Worm (Caenorhabditis elegans) whole organism, L4 larva: Measurements from ENCODE around the gene C44H4.4.

Source experiments
- F10B5.3 ChIP-seq: sonication (generic microtip); optimal IDR thresholded peaks from 2 replicates; lab custom pipeline; 2016; ENCODE audit warnings: mild to moderate bottlenecking, missing genetic modification characterization, missing compliant biosample characterization
- F44E2.7 ChIP-seq: fragments of 200-800 bp; sonication (Bioruptor generic); IDR thresholded peaks from 2 replicates; pipeline ENCODE4 v2.1.2; 2022; ENCODE audit warnings: missing genetic modification characterization, missing compliant biosample characterization
- F49E8.2 ChIP-seq: sonication (generic microtip); optimal IDR thresholded peaks from 2 replicates; lab custom pipeline; 2016; ENCODE audit warnings: missing compliant biosample characterization, mild to moderate bottlenecking, missing genetic modification characterization, borderline replicate concordance
- Y75B8A.6 ChIP-seq: fragments of 200-800 bp; sonication (Bioruptor generic); IDR thresholded peaks from 2 replicates; pipeline ENCODE4 v1.3.6; 2022; ENCODE audit warnings: missing genetic modification reagents, missing genetic modification characterization, missing compliant biosample characterization
- aha-1 ChIP-seq: fragments of 150-350 bp; peaks from one replicate; lab custom pipeline; 2014; ENCODE audit warnings: missing biosample characterization, missing genetic modification characterization
- ceh-20 ChIP-seq: fragments of 200-800 bp; sonication (Bioruptor generic); IDR thresholded peaks from 2 replicates; pipeline ENCODE4 v1.3.6; 2022; ENCODE audit warnings: missing genetic modification reagents, missing genetic modification characterization, missing compliant biosample characterization
- ceh-28 ChIP-seq: fragments of 150-350 bp; optimal IDR thresholded peaks from 2 replicates; lab custom pipeline; 2014; ENCODE audit warnings: missing biosample characterization, missing genetic modification reagents, missing genetic modification characterization
- ceh-62 ChIP-seq: sonication (generic microtip); optimal IDR thresholded peaks from 2 replicates; lab custom pipeline; 2017; ENCODE audit warnings: missing biosample characterization, missing genetic modification characterization
- ctbp-1 ChIP-seq: fragments of 200-800 bp; sonication (Bioruptor generic); IDR thresholded peaks from 2 replicates; pipeline ENCODE4 v1.3.6; 2022; ENCODE audit warnings: missing genetic modification reagents, missing genetic modification characterization, missing compliant biosample characterization
- daf-16 ChIP-seq, 3 experiments: sonication (generic microtip); optimal IDR thresholded peaks; 2 replicates each; lab custom pipeline; 2016 to 2017; ENCODE audit warnings: missing genetic modification characterization in 3 of 3, missing genetic modification reagents in 3 of 3, mild to moderate bottlenecking in 2 of 3, missing compliant biosample characterization in 2 of 3, missing biosample characterization in 1 of 3, moderate library complexity in 1 of 3
- duxl-1 ChIP-seq: sonication (generic microtip); optimal IDR thresholded peaks from 2 replicates; lab custom pipeline; 2016; ENCODE audit warnings: mild to moderate bottlenecking, missing genetic modification characterization, moderate library complexity, missing compliant biosample characterization; ENCODE audit not compliant: poor library complexity
- dve-1 ChIP-seq: sonication (generic microtip); optimal IDR thresholded peaks from 2 replicates; lab custom pipeline; 2017; ENCODE audit warnings: antibody characterized with exemption, mild to moderate bottlenecking, missing genetic modification characterization, missing compliant biosample characterization; ENCODE audit not compliant: insufficient read depth
- fkh-10 ChIP-seq: fragments of 150-350 bp; optimal IDR thresholded peaks from 2 replicates; lab custom pipeline; 2014; ENCODE audit warnings: missing biosample characterization, missing genetic modification reagents, missing genetic modification characterization
- gei-8 ChIP-seq: fragments of 200-800 bp; sonication (Bioruptor generic); optimal IDR thresholded peaks from 2 replicates; lab custom pipeline; 2018; ENCODE audit warnings: mild to moderate bottlenecking, missing genetic modification characterization, missing compliant biosample characterization
- lin-38 ChIP-seq: fragments of 200-800 bp; sonication (Bioruptor generic); IDR thresholded peaks from 2 replicates; pipeline ENCODE4 v1.3.6; 2022; ENCODE audit warnings: missing genetic modification reagents, missing genetic modification characterization, missing compliant biosample characterization
- lsy-2 ChIP-seq, 2 experiments: fragments of 150-350 bp in 1 of 2; sonication (generic microtip) in 1 of 2; optimal IDR thresholded peaks; 2 replicates each; lab custom pipeline; 2014 to 2017; ENCODE audit warnings: missing biosample characterization in 2 of 2, missing genetic modification characterization in 2 of 2
- mdl-1 ChIP-seq, 2 experiments: fragments of 150-350 bp in 1 of 2; sonication (generic microtip) in 1 of 2; optimal IDR thresholded peaks; 2 replicates each; lab custom pipeline; 2014 to 2017; ENCODE audit warnings: missing biosample characterization in 2 of 2, missing genetic modification characterization in 2 of 2
- mes-2 ChIP-seq: sonication (generic microtip); optimal IDR thresholded peaks from 2 replicates; lab custom pipeline; 2016; ENCODE audit warnings: missing genotype, mild to moderate bottlenecking, missing genetic modification characterization, missing compliant biosample characterization; ENCODE audit not compliant: poor library complexity, severe bottlenecking
- mxl-3 ChIP-seq: fragments of 200-800 bp; sonication (Bioruptor generic); optimal IDR thresholded peaks from 2 replicates; lab custom pipeline; 2018; ENCODE audit warnings: mild to moderate bottlenecking, missing genetic modification characterization, missing compliant biosample characterization
- nhr-237 ChIP-seq: sonication (generic microtip); optimal IDR thresholded peaks from 2 replicates; lab custom pipeline; 2017; ENCODE audit warnings: missing biosample characterization, missing genetic modification characterization
- nhr-28 ChIP-seq: fragments of 150-350 bp; optimal IDR thresholded peaks from 2 replicates; lab custom pipeline; 2014; ENCODE audit warnings: missing biosample characterization, missing genetic modification characterization
- nhr-42 ChIP-seq: fragments of 200-800 bp; sonication (Bioruptor generic); IDR thresholded peaks from 2 replicates; pipeline ENCODE4 v1.3.6; 2022; ENCODE audit warnings: missing genetic modification characterization, missing compliant biosample characterization
- nhr-76 ChIP-seq: fragments of 150-350 bp; optimal IDR thresholded peaks from 2 replicates; lab custom pipeline; 2014; ENCODE audit warnings: missing biosample characterization, missing genetic modification characterization
- nhr-77 ChIP-seq: fragments of 150-350 bp; optimal IDR thresholded peaks from 2 replicates; lab custom pipeline; 2014; ENCODE audit warnings: missing biosample characterization, missing genetic modification characterization
- pha-4 ChIP-seq, 2 experiments: fragments of 150-350 bp in 1 of 2; fragments of 200-800 bp in 1 of 2; sonication (Bioruptor generic) in 1 of 2; IDR thresholded peaks in 1 of 2; optimal IDR thresholded peaks in 1 of 2; 2 replicates each; pipeline versions ENCODE4 v1.3.6 to Lab custom; 2014 to 2022; ENCODE audit warnings: missing genetic modification characterization in 2 of 2, missing genetic modification reagents in 2 of 2, missing biosample characterization in 1 of 2, missing compliant biosample characterization in 1 of 2
- php-3 ChIP-seq: fragments of 200-800 bp; sonication (Bioruptor generic); IDR thresholded peaks from 2 replicates; pipeline ENCODE4 v1.3.6; 2022; ENCODE audit warnings: missing genetic modification reagents, missing genetic modification characterization, missing compliant biosample characterization
- pqm-1 ChIP-seq: sonication (generic microtip); optimal IDR thresholded peaks from 2 replicates; lab custom pipeline; 2017; ENCODE audit warnings: missing biosample characterization, missing genetic modification characterization
- sdz-12 ChIP-seq: fragments of 200-800 bp; sonication (Bioruptor generic); optimal IDR thresholded peaks from 2 replicates; lab custom pipeline; 2018; ENCODE audit warnings: mild to moderate bottlenecking, missing genetic modification characterization, missing compliant biosample characterization
- snpc-1.2 ChIP-seq: fragments of 200-800 bp; sonication (Bioruptor generic); IDR thresholded peaks from 2 replicates; pipeline ENCODE4 v1.3.6; 2022; ENCODE audit warnings: missing genetic modification reagents, missing genetic modification characterization, missing compliant biosample characterization
- snpc-4 ChIP-seq: fragments of 150-350 bp; optimal IDR thresholded peaks from 2 replicates; lab custom pipeline; 2014; ENCODE audit warnings: missing biosample characterization, missing genetic modification characterization
- tag-97 ChIP-seq: fragments of 200-800 bp; sonication (Bioruptor generic); IDR thresholded peaks from 2 replicates; pipeline ENCODE4 v1.3.6; 2022; ENCODE audit warnings: missing genetic modification characterization, missing compliant biosample characterization
- unc-130 ChIP-seq: sonication (generic microtip); optimal IDR thresholded peaks from 2 replicates; lab custom pipeline; 2016; ENCODE audit warnings: missing genetic modification reagents, missing genetic modification characterization, missing compliant biosample characterization
- unc-62 ChIP-seq, 3 experiments: fragments of 150-350 bp in 1 of 3; sonication (generic microtip); optimal IDR thresholded peaks in 2 of 3; peaks in 1 of 3; 1 replicate in 1 of 3; 2 replicates in 2 of 3; lab custom pipeline; 2014 to 2017; ENCODE audit warnings: missing biosample characterization in 3 of 3, missing genetic modification characterization in 3 of 3, missing genetic modification reagents in 3 of 3, missing genotype in 1 of 3
- vab-7 ChIP-seq: fragments of 200-800 bp; sonication (Bioruptor generic); IDR thresholded peaks from 2 replicates; pipeline ENCODE4 v1.3.6; 2022; ENCODE audit warnings: missing genetic modification reagents, missing genetic modification characterization, missing compliant biosample characterization
- zag-1 ChIP-seq: fragments of 150-350 bp; optimal IDR thresholded peaks from 2 replicates; lab custom pipeline; 2014; ENCODE audit warnings: missing biosample characterization, missing genetic modification characterization
- zfp-2 ChIP-seq: sonication (generic microtip); optimal IDR thresholded peaks from 2 replicates; lab custom pipeline; 2016; ENCODE audit warnings: mild to moderate bottlenecking, missing genetic modification characterization, missing compliant biosample characterization
- zfp-3 ChIP-seq: fragments of 200-800 bp; sonication (Bioruptor generic); conservative IDR thresholded peaks from 2 replicates; pipeline ENCODE4 v1.3.6; 2022; ENCODE audit warnings: missing genetic modification reagents, missing genetic modification characterization, missing compliant biosample characterization
- ztf-11 ChIP-seq: fragments of 150-350 bp; optimal IDR thresholded peaks from 2 replicates; lab custom pipeline; 2014; ENCODE audit warnings: missing biosample characterization, missing genetic modification characterization

Gene C44H4.4

DNA sequence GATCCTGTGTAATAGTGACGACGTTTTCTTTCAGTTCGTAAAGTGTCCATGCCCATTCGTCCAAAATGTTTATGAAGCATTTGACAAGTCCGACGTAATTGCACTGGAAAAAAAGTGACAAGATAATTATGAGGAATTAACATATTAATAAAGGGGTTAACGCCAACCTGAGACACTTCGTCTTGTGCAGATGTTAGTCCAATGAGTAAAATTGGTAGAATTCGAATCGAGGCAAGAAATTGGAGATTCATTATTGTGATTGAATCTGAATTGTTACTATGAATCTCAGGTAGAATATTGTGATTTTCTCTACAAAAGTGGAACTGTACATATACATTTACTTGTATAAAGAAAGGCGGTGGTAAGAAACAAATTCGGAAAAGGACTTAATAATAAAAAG, 47.3 kb upstream of the C44H4.4 start, which contains the start of gene F54E4.3:
TSS of gene F54E4.3 (minus strand) at position 265 of the 400 bp plus-strand sequence.
- no peak for TF ChIP-seq nhr-77 (tag; lab: Kevin White, UChicago)
- peak in 1 of 2 experiments; percentile 95 for TF ChIP-seq unc-62 (GFP tag; optimal IDR thresholded peaks at IDR 0.05 in 1 of 2; lab: Kevin White, UChicago)
- no peak for TF ChIP-seq unc-62 (tag; optimal IDR thresholded peaks at IDR 0.05; lab: Kevin White, UChicago)
- no peak for TF ChIP-seq lin-38 (GFP tag; lab: Robert Waterston, UW)
- no peak for TF ChIP-seq unc-130 (GFP tag; lab: Kevin White, UChicago)

DNA sequence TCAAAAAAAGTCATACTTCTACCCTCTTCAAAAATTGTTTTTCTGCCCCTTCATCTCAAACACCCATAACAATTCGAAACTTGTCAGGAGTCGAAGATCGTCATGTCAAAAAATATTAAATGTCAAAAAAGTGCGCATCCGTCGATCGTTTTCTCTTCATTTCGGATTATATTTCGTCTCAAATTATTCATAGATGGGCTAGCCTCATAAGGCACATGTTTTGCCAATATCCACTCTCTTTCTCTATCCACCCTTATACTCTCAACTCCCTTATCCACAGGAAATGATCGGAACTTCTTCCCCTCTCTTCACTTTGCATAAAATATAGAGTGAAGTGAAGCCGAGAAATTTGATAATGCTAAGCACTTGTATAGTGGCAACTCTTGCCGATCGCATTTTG, 44.8 kb upstream of the C44H4.4 start:
- TF ChIP-seq unc-62 (GFP tag; optimal IDR thresholded peaks at IDR 0.05 in 1 of 2; lab: Kevin White, UChicago) (peak in 1 of 2 experiments; percentile 98), unc-62 (tag; optimal IDR thresholded peaks at IDR 0.05; lab: Kevin White, UChicago) (no peak), zag-1 (tag; lab: Kevin White, UChicago) (no peak), ceh-62 (tag; lab: Kevin White, UChicago) (no peak), fkh-10 (peak; percentile 27)

DNA sequence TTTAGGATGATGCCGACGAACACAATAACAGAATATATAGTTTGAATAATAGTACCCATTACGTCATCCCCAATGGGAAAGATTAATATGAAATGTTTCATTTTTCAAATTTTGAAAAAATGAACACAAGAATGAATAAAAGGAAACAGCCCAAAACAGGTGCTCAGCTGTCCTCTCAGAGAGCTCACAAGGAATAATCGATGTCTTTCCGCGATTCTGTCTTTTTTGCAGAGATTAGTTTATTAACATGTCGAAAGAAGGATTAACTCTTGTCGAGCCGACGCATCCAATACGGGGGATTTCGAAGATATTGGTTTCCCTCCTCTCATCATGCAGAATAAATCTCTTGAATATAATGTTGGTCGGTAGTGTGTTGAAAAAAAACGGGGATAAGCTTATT, 39.9 kb upstream of the C44H4.4 start, which contains the start of gene F54E4.2:
TSS of gene F54E4.2 (minus strand) at position 101 of the 400 bp plus-strand sequence.
- no peak for TF ChIP-seq F49E8.2
- TF ChIP-seq ctbp-1 (GFP tag; lab: Robert Waterston, UW): no peak
- TF ChIP-seq unc-62 (GFP tag; optimal IDR thresholded peaks at IDR 0.05 in 1 of 2; lab: Kevin White, UChicago): peak in 1 of 2 experiments; percentile 51
- no peak for TF ChIP-seq unc-62 (tag; optimal IDR thresholded peaks at IDR 0.05; lab: Kevin White, UChicago)
- TF ChIP-seq tag-97: no peak

DNA sequence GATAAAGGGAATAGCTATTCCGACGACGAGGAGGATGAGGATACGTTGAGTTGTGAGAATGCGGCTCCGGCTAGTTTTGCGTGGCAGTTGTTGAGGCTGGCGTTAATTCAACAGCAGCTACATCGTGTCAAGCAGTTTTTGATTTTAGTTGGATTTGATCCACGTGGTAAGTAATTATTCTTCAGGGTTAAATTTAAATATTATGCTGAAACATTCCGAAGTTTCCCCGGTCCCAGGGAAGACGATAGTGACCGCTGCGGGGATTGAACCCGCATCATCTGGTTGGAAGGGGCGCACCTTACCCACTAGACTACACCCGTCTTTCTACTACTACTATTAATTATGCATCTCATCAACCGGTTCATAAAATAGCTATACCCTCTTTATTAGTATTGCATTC, 32.3 kb upstream of the C44H4.4 start:
- peak; percentile 52 for TF ChIP-seq aha-1 (tag; lab: Kevin White, UChicago)
- 0 out of 2 replicates have a peak, but pooled peaks have one; percentile 52 for TF ChIP-seq snpc-1.2 (GFP tag; lab: Robert Waterston, UW)
- TF ChIP-seq F44E2.7: no peak
- TF ChIP-seq vab-7: 0 out of 2 replicates have a peak, but pooled peaks have one; percentile 4

DNA sequence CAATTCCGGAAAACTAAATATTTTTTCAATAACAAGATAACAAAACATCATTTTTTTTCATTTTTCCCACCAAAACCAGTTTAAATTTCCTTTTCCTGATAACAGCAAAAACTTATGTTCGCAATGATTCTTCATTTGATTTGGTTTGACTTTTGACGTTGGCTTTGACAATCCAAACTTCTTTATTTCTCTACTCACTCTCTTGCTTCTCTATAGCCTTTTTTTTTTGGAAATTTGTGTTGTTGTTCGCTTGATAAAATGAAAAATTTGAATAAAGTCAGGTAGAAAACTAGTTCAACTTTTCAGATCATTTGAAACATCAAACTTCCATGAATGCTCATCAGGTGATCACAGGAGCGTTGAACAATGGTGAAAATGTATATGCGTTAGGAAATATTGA, 22.2 kb upstream of the C44H4.4 start, which contains the start of gene rbc-1:
TSS of gene rbc-1 (plus strand) at position 301 of the 400 bp plus-strand sequence.
- TF ChIP-seq zfp-3 (GFP tag; lab: Robert Waterston, UW): no peak
- no peak for TF ChIP-seq F10B5.3 (tag; lab: Kevin White, UChicago)
- no peak for TF ChIP-seq duxl-1
- TF ChIP-seq nhr-237: no peak
- TF ChIP-seq mdl-1 (tag; optimal IDR thresholded peaks at IDR 0.05; lab: Kevin White, UChicago): no peak
- no peak for TF ChIP-seq php-3 (GFP tag; lab: Robert Waterston, UW)
- no peak for TF ChIP-seq daf-16 (GFP tag; optimal IDR thresholded peaks at IDR 0.05; lab: Kevin White, UChicago)
- peak; percentile 6 for TF ChIP-seq daf-16 (tag; optimal IDR thresholded peaks at IDR 0.05; lab: Kevin White, UChicago)

DNA sequence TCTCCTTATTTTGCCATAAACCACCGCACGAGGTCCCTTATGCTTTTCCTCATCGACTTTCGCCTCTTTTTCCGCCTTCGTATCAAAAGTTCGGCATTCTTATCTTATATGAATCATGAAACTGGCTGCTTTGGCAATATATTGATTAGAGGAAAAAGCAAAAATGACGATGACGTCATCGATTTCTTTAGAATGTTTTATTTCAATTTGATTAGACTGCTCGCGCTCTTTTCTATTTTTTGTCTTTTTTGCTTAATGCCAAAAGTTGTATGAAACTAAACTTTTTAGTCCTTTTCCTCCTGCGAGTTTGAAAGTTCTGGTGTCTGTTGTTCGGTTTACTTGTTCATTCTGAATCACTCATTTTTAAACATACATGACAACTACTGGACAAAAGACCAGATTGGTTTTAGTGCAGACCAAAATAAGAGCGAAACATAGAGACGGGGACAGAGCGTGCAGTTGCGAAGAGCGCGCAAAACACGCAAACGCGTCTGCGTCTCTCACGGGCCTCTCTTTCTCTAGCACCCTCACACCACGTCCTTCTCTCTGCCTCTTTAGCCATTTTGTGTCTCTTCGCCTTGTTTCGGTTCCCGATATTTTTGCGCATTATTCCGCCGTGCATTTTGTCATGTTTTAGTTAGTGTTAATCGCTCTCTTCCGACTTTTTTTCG, 21.3 kb upstream of the C44H4.4 start:
- no peak for TF ChIP-seq zfp-2 (tag; lab: Kevin White, UChicago)
- TF ChIP-seq nhr-76 (tag; lab: Kevin White, UChicago): no peak
- TF ChIP-seq pha-4 (GFP tag; IDR thresholded peaks at IDR 0.05; lab: Robert Waterston, UW): no peak
- no peak for TF ChIP-seq pha-4 (tag; optimal IDR thresholded peaks at IDR 0.05; lab: Kevin White, UChicago)
- no peak for TF ChIP-seq gei-8 (GFP tag; lab: Kevin White, UChicago)
- no peak for TF ChIP-seq ztf-11 (tag; lab: Kevin White, UChicago)
- no peak for TF ChIP-seq sdz-12 (GFP tag; lab: Kevin White, UChicago)
- TF ChIP-seq nhr-28: peak; percentile 50
- TF ChIP-seq nhr-42 (GFP tag; lab: Robert Waterston, UW): no peak
- peak in 1 of 2 experiments; percentile 89 for TF ChIP-seq unc-62 (GFP tag; optimal IDR thresholded peaks at IDR 0.05 in 1 of 2; lab: Kevin White, UChicago)
- TF ChIP-seq unc-62 (tag; optimal IDR thresholded peaks at IDR 0.05; lab: Kevin White, UChicago): no peak
- peak in 1 of 2 experiments; percentile 0 for TF ChIP-seq lsy-2 (tag; optimal IDR thresholded peaks at IDR 0.05; lab: Kevin White, UChicago)
- TF ChIP-seq ceh-20 (GFP tag; lab: Robert Waterston, UW): no peak
- peak; percentile 30 for TF ChIP-seq mxl-3 (GFP tag; lab: Kevin White, UChicago)
- TF ChIP-seq snpc-4: no peak
- peak; percentile 25 for TF ChIP-seq pqm-1 (tag; lab: Kevin White, UChicago)
- no peak for TF ChIP-seq Y75B8A.6 (GFP tag; lab: Robert Waterston, UW)
- TF ChIP-seq ceh-28 (tag; lab: Kevin White, UChicago): no peak
- TF ChIP-seq mes-2 (tag; lab: Kevin White, UChicago): peak; percentile 57
- peak; percentile 4 for TF ChIP-seq dve-1
- no peak for TF ChIP-seq ceh-62 (tag; lab: Kevin White, UChicago)
